Worm (Caenorhabditis elegans) whole organism, early embryonic: ENCODE results near the gene F33H12.1.

Source experiments
- F13C5.2 ChIP-seq: sonication (generic microtip); optimal IDR thresholded peaks from 2 replicates; lab custom pipeline; 2017; ENCODE audit warnings: mild to moderate bottlenecking, missing genetic modification characterization, inconsistent platforms, missing compliant biosample characterization
- ama-1 ChIP-seq: fragments of 150-350 bp; optimal IDR thresholded peaks from 2 replicates; lab custom pipeline; 2014
- ets-7 ChIP-seq: sonication (generic microtip); optimal IDR thresholded peaks from 2 replicates; lab custom pipeline; 2016; ENCODE audit warnings: missing genotype, missing genetic modification characterization, missing compliant biosample characterization
- hmbx-1 ChIP-seq: sonication (generic microtip); optimal IDR thresholded peaks from 2 replicates; lab custom pipeline; 2016; ENCODE audit warnings: mild to moderate bottlenecking, missing genetic modification characterization, missing compliant biosample characterization

DNA sequence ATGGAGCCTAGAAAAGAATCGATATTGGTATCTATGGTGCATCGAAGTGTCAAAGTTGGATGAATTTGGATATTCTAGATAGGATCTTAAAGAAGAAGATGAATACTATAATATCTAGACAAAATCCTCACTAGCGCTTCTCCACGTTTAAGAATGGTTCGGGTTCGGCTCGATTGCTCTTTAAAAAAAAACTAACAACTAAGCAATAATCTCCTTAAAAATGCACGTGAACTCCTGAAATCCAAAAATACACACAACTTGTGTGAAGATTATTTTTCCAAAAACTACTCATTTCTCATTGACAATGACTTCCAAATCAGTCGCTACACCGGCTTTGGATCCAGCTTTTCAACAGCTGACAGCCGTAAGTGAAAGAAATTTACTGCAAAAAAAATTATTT is 30.9 kb downstream of the F33H12.1 start, which contains the start of gene D2062.1:
- no peak for TF ChIP-seq F13C5.2 (tag; lab: Kevin White, UChicago)
- no peak for TF ChIP-seq ama-1 (lab: Kevin White, UChicago)
- no peak for TF ChIP-seq ets-7 (tag; lab: Kevin White, UChicago)
- no peak for TF ChIP-seq hmbx-1 (tag; lab: Kevin White, UChicago)
